Fruit fly (Drosophila melanogaster) whole organism, larva: ENCODE results near the gene CG4907.
A peak's percentile ranks its signal among the peaks of the same experiment; 100 is the strongest.

ENCODE experiments used
- noc ChIP-seq: fragments of 200-800 bp; sonication (Bioruptor generic); optimal IDR thresholded peaks from 3 replicates; lab custom pipeline; 2019; ENCODE audit warnings: missing biosample characterization, mild to moderate bottlenecking, missing genetic modification characterization, moderate library complexity

The CG4907 gene

dm6 chr3R:22690311-22690710 is 20.3 kb downstream of the CG4907 start, which contains the start of the genes wfs1 and Nup133:
Gene wfs1, minus strand, starts transcription at chr3R:22690380.
Gene Nup133, plus strand, starts transcription at chr3R:22690607.
- TF ChIP-seq noc (tag; lab: Kevin White, UChicago): peak; percentile 73

dm6 chr3R:22686336-22686874 is 24.2 kb downstream of the CG4907 start, which contains the start of the genes Gclm and CG17625:
Gene Gclm, minus strand, starts transcription at chr3R:22686510.
Gene CG17625, plus strand, starts transcription at chr3R:22686849.
- TF ChIP-seq noc (tag; lab: Kevin White, UChicago): peak; percentile 67

dm6 chr3R:22684948-22685253 is 25.7 kb downstream of the CG4907 start:
- no peak for TF ChIP-seq noc (tag; lab: Kevin White, UChicago)

dm6 chr3R:22684044-22684947 is 26.3 kb downstream of the CG4907 start:
- peak; percentile 94 for TF ChIP-seq noc (tag; lab: Kevin White, UChicago)

dm6 chr3R:22675447-22675846 is 35.1 kb downstream of the CG4907 start:
- TF ChIP-seq noc (tag; lab: Kevin White, UChicago): no peak

- peak; percentile 49 for TF ChIP-seq noc (tag; lab: Kevin White, UChicago)
Measured at dm6 chr3R:22673528-22673959, 37.0 kb downstream of the CG4907 start.

dm6 chr3R:22672695-22673346 is 37.7 kb downstream of the CG4907 start:
- no peak for TF ChIP-seq noc (tag; lab: Kevin White, UChicago)

dm6 chr3R:22669789-22670426 is 40.7 kb downstream of the CG4907 start:
- TF ChIP-seq noc (tag; lab: Kevin White, UChicago): no peak

- no peak for TF ChIP-seq noc (tag; lab: Kevin White, UChicago)
Measured at dm6 chr3R:22669121-22669520, 41.4 kb downstream of the CG4907 start.

- no peak for TF ChIP-seq noc (tag; lab: Kevin White, UChicago)
Measured at dm6 chr3R:22668622-22669021, 41.9 kb downstream of the CG4907 start.

- no peak for TF ChIP-seq noc (tag; lab: Kevin White, UChicago)
Measured at dm6 chr3R:22667959-22668316, 42.6 kb downstream of the CG4907 start.

- TF ChIP-seq noc (tag; lab: Kevin White, UChicago): peak; percentile 61
Measured at dm6 chr3R:22667284-22667958, 43.1 kb downstream of the CG4907 start.

- no peak for TF ChIP-seq noc (tag; lab: Kevin White, UChicago)
Measured at dm6 chr3R:22666449-22667283, 43.9 kb downstream of the CG4907 start.

- TF ChIP-seq noc (tag; lab: Kevin White, UChicago): no peak
Measured at dm6 chr3R:22664274-22664673, 46.3 kb downstream of the CG4907 start.
